Worm (Caenorhabditis elegans) whole organism, late embryonic: ENCODE results near the gene srx-119.

Experiments
- C08G9.2 ChIP-seq: sonication (generic microtip); optimal IDR thresholded peaks from 2 replicates; lab custom pipeline; 2016; ENCODE audit warnings: mild to moderate bottlenecking, missing genetic modification characterization, moderate library complexity, missing compliant biosample characterization
- C38D4.7 ChIP-seq: fragments of 200-800 bp; sonication (Bioruptor generic); optimal IDR thresholded peaks from 2 replicates; lab custom pipeline; 2018; ENCODE audit warnings: mild to moderate bottlenecking, missing genetic modification characterization, moderate library complexity, missing compliant biosample characterization
- F13H6.1 ChIP-seq: sonication (generic microtip); optimal IDR thresholded peaks from 2 replicates; lab custom pipeline; 2016; ENCODE audit warnings: missing genetic modification characterization, missing compliant biosample characterization
- K09A11.1 ChIP-seq: sonication (generic microtip); optimal IDR thresholded peaks from 2 replicates; lab custom pipeline; 2017; ENCODE audit warnings: antibody characterized with exemption, mild to moderate bottlenecking, missing genetic modification characterization, missing compliant biosample characterization; ENCODE audit not compliant: insufficient read depth
- T23F11.4 ChIP-seq: fragments of 200-800 bp; sonication (Bioruptor generic); optimal IDR thresholded peaks from 2 replicates; lab custom pipeline; 2018; ENCODE audit warnings: mild to moderate bottlenecking, missing genetic modification characterization, missing compliant biosample characterization
- ceh-14 ChIP-seq: sonication (generic microtip); optimal IDR thresholded peaks from 2 replicates; lab custom pipeline; 2016; ENCODE audit warnings: missing genotype, missing genetic modification characterization, missing compliant biosample characterization
- ceh-22 ChIP-seq: sonication (generic microtip); optimal IDR thresholded peaks from 2 replicates; lab custom pipeline; 2017; ENCODE audit warnings: missing biosample characterization, missing genetic modification characterization
- ceh-31 ChIP-seq: sonication (generic microtip); optimal IDR thresholded peaks from 2 replicates; lab custom pipeline; 2016; ENCODE audit warnings: missing genetic modification characterization, missing compliant biosample characterization
- ceh-48 ChIP-seq: sonication (generic microtip); optimal IDR thresholded peaks from 2 replicates; lab custom pipeline; 2016; ENCODE audit warnings: missing genetic modification characterization, inconsistent platforms, missing compliant biosample characterization
- ceh-6 ChIP-seq: fragments of 200-800 bp; sonication (Bioruptor generic); optimal IDR thresholded peaks from 2 replicates; lab custom pipeline; 2018; ENCODE audit warnings: mild to moderate bottlenecking, missing genetic modification characterization, missing compliant biosample characterization
- dmd-4 ChIP-seq: sonication (generic microtip); optimal IDR thresholded peaks from 2 replicates; lab custom pipeline; 2016; ENCODE audit warnings: borderline replicate concordance, missing genetic modification characterization, missing compliant biosample characterization
- dve-1 ChIP-seq: sonication (generic microtip); optimal IDR thresholded peaks from 2 replicates; lab custom pipeline; 2017; ENCODE audit warnings: antibody characterized with exemption, mild to moderate bottlenecking, missing genetic modification characterization, missing compliant biosample characterization
- eyg-1 ChIP-seq: sonication (generic microtip); optimal IDR thresholded peaks from 2 replicates; lab custom pipeline; 2016; ENCODE audit warnings: missing genotype, missing genetic modification characterization, missing compliant biosample characterization
- fkh-10 ChIP-seq: fragments of 150-350 bp; optimal IDR thresholded peaks from 2 replicates; lab custom pipeline; 2014; ENCODE audit warnings: missing biosample characterization, missing genetic modification reagents, missing genetic modification characterization
- fkh-6 ChIP-seq: sonication (generic microtip); optimal IDR thresholded peaks from 2 replicates; lab custom pipeline; 2016; ENCODE audit warnings: missing genetic modification characterization, missing compliant biosample characterization
- hlh-13 ChIP-seq: fragments of 200-800 bp; sonication (Bioruptor generic); optimal IDR thresholded peaks from 2 replicates; lab custom pipeline; 2018; ENCODE audit warnings: mild to moderate bottlenecking, missing genetic modification characterization, missing compliant biosample characterization
- hlh-15 ChIP-seq: sonication (generic microtip); optimal IDR thresholded peaks from 2 replicates; lab custom pipeline; 2016; ENCODE audit warnings: missing genetic modification characterization, missing compliant biosample characterization
- hlh-30 ChIP-seq: sonication (generic microtip); optimal IDR thresholded peaks from 2 replicates; lab custom pipeline; 2017; ENCODE audit warnings: antibody characterized with exemption, missing genetic modification characterization, missing compliant biosample characterization; ENCODE audit not compliant: insufficient read depth
- hlh-6 ChIP-seq: sonication (generic microtip); optimal IDR thresholded peaks from 2 replicates; lab custom pipeline; 2016; ENCODE audit warnings: missing genotype, missing genetic modification characterization, missing compliant biosample characterization
- hlh-8 ChIP-seq: sonication (generic microtip); optimal IDR thresholded peaks from 2 replicates; lab custom pipeline; 2016; ENCODE audit warnings: missing genotype, missing genetic modification characterization, missing compliant biosample characterization
- lim-6 ChIP-seq: sonication (generic microtip); optimal IDR thresholded peaks from 2 replicates; lab custom pipeline; 2016; ENCODE audit warnings: missing genetic modification characterization, missing compliant biosample characterization
- lin-11 ChIP-seq: fragments of 200-800 bp; sonication (Bioruptor generic); optimal IDR thresholded peaks from 2 replicates; lab custom pipeline; 2018; ENCODE audit warnings: mild to moderate bottlenecking, missing genetic modification characterization, missing compliant biosample characterization
- npax-4 ChIP-seq: sonication (generic microtip); optimal IDR thresholded peaks from 2 replicates; lab custom pipeline; 2016; ENCODE audit warnings: missing genetic modification characterization, missing compliant biosample characterization
- odd-2 ChIP-seq: sonication (generic microtip); optimal IDR thresholded peaks from 2 replicates; lab custom pipeline; 2017; ENCODE audit warnings: antibody characterized with exemption, mild to moderate bottlenecking, missing genetic modification characterization, missing compliant biosample characterization
- pat-9 ChIP-seq: fragments of 200-800 bp; sonication (Bioruptor generic); optimal IDR thresholded peaks from 2 replicates; lab custom pipeline; 2018; ENCODE audit warnings: mild to moderate bottlenecking, missing genetic modification characterization, moderate library complexity, missing compliant biosample characterization
- pqm-1 ChIP-seq: sonication (generic microtip); optimal IDR thresholded peaks from 2 replicates; lab custom pipeline; 2016; ENCODE audit warnings: missing genetic modification characterization, missing compliant biosample characterization
- ref-2 ChIP-seq: sonication (generic microtip); optimal IDR thresholded peaks from 2 replicates; lab custom pipeline; 2016; ENCODE audit warnings: missing genetic modification characterization, missing compliant biosample characterization
- sox-4 ChIP-seq: sonication (generic microtip); optimal IDR thresholded peaks from 2 replicates; lab custom pipeline; 2017; ENCODE audit warnings: mild to moderate bottlenecking, missing genetic modification characterization, inconsistent platforms, missing compliant biosample characterization
- syd-9 ChIP-seq: sonication (generic microtip); optimal IDR thresholded peaks from 2 replicates; lab custom pipeline; 2016; ENCODE audit warnings: mild to moderate bottlenecking, missing genetic modification characterization, moderate library complexity, missing compliant biosample characterization
- tbx-2 ChIP-seq: sonication (generic microtip); optimal IDR thresholded peaks from 2 replicates; lab custom pipeline; 2016; ENCODE audit warnings: missing genetic modification characterization, missing compliant biosample characterization
- unc-3 ChIP-seq, 2 experiments: fragments of 200-800 bp in 1 of 2; sonication (Bioruptor generic) in 1 of 2; sonication (generic microtip) in 1 of 2; conservative IDR thresholded peaks in 1 of 2; optimal IDR thresholded peaks in 1 of 2; 2 replicates each; pipeline versions ENCODE4 v1.3.6 to Lab custom; 2016 to 2022; ENCODE audit warnings: missing compliant biosample characterization in 2 of 2, missing genetic modification characterization in 2 of 2, missing genetic modification reagents in 1 of 2
- unc-86 ChIP-seq: sonication (generic microtip); optimal IDR thresholded peaks from 2 replicates; lab custom pipeline; 2016; ENCODE audit warnings: missing genetic modification characterization, missing compliant biosample characterization
- ztf-16 ChIP-seq: sonication (generic microtip); optimal IDR thresholded peaks from 2 replicates; lab custom pipeline; 2017; ENCODE audit warnings: missing genetic modification characterization, missing compliant biosample characterization

The srx-119 gene

DNA sequence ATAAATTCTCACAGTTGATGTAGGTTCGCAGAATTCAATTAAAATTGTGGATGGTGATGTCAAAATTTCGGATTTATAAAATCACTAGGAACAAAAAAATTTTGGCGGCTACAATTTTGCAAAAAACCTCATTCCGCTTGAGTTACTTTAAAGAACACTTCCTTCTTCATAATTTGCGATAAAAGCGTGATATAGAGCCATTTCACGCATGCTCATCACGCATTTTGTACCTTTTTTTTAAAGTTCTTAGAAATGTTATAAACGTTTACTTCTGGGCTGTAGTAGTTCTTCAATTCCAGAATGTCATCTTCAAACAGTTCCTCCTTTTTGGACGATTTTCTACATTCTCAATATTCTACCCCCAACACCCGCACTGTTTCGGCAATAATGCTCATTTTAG lies at the start of gene srx-119:
Gene srx-119 (plus strand): TSS at position 301 of the 400 bp plus-strand sequence.
- TF ChIP-seq hlh-13 (GFP tag; lab: Kevin White, UChicago) (no peak), fkh-10 (no peak), ceh-31 (tag; lab: Kevin White, UChicago) (no peak), lim-6 (no peak), ceh-14 (no peak), eyg-1 (no peak), ceh-22 (tag; lab: Kevin White, UChicago) (no peak), syd-9 (tag; lab: Kevin White, UChicago) (no peak), npax-4 (tag; lab: Kevin White, UChicago) (no peak), ceh-6 (GFP tag; lab: Kevin White, UChicago) (no peak)

DNA sequence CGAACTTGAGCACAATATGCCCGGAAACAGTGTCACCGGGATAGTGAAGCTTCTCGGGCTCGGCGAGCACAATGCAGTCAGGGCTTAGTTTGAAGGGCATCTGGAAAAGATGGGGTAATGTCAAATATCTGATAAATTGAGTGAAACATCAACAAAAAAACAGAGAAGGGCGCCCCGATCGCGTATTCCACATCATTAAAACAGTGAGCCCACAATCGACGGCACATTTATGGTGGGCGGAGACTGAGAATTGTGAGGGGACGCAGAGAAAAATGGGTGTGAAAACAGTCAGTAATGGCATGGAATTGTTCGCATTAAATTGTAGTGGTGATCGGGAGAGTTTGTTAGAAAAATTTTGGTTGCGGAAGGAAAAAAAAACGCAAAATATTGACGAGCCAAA lies 47.2 kb upstream of the srx-119 start, which contains the start of gene arrd-9:
Gene arrd-9 (minus strand): TSS at position 101 of the 400 bp plus-strand sequence.
- TF ChIP-seq C38D4.7 (GFP tag; lab: Kevin White, UChicago) (no peak), sox-4 (tag; lab: Kevin White, UChicago) (no peak), dmd-4 (tag; lab: Kevin White, UChicago) (no peak), K09A11.1 (tag; lab: Kevin White, UChicago) (no peak), C08G9.2 (tag; lab: Kevin White, UChicago) (no peak)

DNA sequence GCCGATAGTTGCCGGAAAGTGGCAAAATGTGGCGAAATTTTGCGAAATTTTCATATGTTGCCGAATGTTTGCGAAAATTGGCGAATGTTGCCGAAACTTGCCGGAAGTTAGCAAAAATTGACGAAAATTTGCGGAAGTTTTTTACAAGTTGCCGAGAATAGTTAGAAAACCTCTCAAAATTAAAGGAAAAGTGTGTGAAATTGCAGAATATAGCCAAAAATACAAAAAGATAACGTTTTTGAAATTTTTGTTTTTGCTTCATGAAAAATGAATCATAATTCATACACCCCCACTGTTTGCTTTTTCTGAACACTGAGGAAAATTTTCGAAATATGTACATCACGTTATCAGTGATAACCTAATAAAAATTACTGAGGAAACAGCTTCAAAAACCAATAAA lies 46.4 kb upstream of the srx-119 start:
- no peak for TF ChIP-seq fkh-6
- no peak for TF ChIP-seq ztf-16
- no peak for TF ChIP-seq ceh-48 (tag; lab: Kevin White, UChicago)

DNA sequence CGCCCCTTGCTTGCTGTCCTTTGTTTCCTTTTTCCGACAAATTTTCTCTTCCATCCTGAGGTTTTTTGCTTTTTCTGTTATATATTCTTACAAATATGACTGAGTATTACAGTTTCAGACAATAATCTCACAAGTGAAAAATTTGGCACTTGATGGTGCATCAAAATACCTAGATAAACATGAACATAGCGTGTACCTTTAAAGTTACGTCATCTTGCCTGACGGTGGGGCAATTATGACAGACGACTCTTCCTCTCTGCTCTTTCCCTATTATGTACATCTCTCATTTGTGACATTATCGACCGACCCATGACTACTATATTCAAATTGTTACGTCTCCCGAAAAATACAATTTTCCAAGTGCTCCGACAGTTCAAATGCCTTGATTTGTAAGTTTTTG lies 45.4 kb upstream of the srx-119 start, which contains the start of gene fbxb-102:
Gene fbxb-102 (plus strand): TSS at position 301 of the 400 bp plus-strand sequence.
- TF ChIP-seq sox-4 (tag; lab: Kevin White, UChicago) (no peak), dve-1 (tag; lab: Kevin White, UChicago) (no peak), ref-2 (tag; lab: Kevin White, UChicago) (no peak), eyg-1 (no peak), lim-6 (no peak), ceh-6 (GFP tag; lab: Kevin White, UChicago) (no peak), pat-9 (tag; lab: Kevin White, UChicago) (no peak), odd-2 (no peak), npax-4 (tag; lab: Kevin White, UChicago) (no peak), F13H6.1 (tag; lab: Kevin White, UChicago) (no peak), hlh-15 (tag; lab: Kevin White, UChicago) (no peak)

DNA sequence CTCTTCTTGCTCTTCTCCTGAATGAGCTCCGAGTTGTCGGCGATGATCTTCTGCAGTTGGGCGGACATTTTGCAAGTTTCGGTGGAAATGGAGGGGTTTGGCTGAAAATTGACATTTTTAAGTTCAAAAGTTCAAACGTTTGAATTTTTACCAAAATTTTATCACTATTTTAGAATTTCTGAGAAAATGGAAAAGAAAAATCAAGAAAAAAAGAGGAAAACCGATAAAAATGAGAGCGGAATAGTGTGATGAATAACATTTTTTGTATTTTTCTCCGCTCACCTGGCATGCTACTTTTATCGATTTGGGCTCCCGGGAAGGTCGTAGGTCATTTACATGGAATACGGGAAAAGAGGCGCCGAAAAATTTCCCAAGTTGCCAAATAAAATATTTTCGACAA lies 43.0 kb upstream of the srx-119 start, which contains the start of gene F15A4.10:
Gene F15A4.10 (minus strand): TSS at position 101 of the 400 bp plus-strand sequence.
- TF ChIP-seq unc-3 (GFP tag; conservative IDR thresholded peaks at IDR 0.05; lab: Robert Waterston, UW) (no peak), unc-3 (tag; optimal IDR thresholded peaks at IDR 0.05; lab: Kevin White, UChicago) (no peak), hlh-30 (no peak)

DNA sequence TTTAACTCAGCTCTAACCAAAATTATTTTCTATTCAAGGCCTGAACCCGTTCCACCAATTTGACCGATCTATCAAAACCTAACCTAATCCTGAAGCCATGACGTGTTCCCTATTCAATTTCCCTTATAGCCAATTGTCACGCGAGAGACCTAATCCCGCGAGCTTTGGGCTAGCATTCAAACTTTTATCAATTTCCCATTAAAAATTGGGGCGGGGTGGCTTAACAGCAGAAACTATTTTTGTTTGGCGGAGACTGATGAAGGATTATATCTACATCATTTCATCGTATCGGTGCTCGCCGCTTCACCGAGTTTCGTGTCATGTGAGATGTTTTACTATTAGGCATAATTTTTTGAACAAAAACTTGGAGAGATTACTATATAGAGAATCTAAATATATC lies 39.2 kb upstream of the srx-119 start:
- TF ChIP-seq hlh-8 (tag; lab: Kevin White, UChicago) (no peak), odd-2 (no peak), fkh-10 (no peak), npax-4 (tag; lab: Kevin White, UChicago) (no peak), tbx-2 (no peak), lin-11 (no peak), T23F11.4 (GFP tag; lab: Kevin White, UChicago) (no peak), pqm-1 (no peak), unc-86 (tag; lab: Kevin White, UChicago) (no peak), hlh-6 (no peak), unc-3 (GFP tag; conservative IDR thresholded peaks at IDR 0.05; lab: Robert Waterston, UW) (no peak), unc-3 (tag; optimal IDR thresholded peaks at IDR 0.05; lab: Kevin White, UChicago) (no peak)
- TF ChIP-seq, all 69 proteins: peak for 0
